Fruit fly (Drosophila melanogaster): Measurements from ENCODE around the gene CG11841.

DNA sequence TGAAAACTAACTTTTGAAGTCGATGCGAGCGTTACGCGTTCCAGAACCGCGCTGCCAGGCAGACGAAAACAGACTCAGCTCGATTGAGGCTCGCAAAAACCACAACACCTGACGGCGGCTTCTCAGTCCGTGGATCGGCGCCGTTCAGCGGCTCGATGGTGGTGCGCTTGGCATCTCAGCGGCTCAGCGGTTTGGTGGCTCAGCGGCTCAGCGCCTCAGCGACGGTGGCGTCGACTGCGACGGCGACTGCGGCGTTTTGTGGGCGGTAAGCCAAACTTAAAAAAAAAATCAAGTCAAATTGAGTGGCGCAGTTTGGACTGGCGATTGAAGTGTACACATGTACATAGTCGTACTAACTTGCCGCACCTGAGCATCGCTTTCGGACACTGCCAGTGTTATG, 30.5 kb upstream of the CG11841 start, which contains the start of gene wat:
- TF ChIP-seq CG8478 (optimal IDR thresholded peaks at IDR 0.05) (no peak), psq (optimal IDR thresholded peaks at IDR 0.05) (no peak)

All from whole organism.